Worm (Caenorhabditis elegans): ENCODE data around the gene trcs-2.

trcs-2 gene

ce11 chrII:8721955-8722524, at the start of gene trcs-2:
Gene trcs-2, plus strand, starts transcription at chrII:8722474.
- TF ChIP-seq T22C8.4 (GFP tag; IDR thresholded peaks at IDR 0.05) (no peak), cog-1 (tag; optimal IDR thresholded peaks at IDR 0.05) (no peak), flt-1 (GFP tag; IDR thresholded peaks at IDR 0.05) (no peak), med-1 (GFP tag; optimal IDR thresholded peaks at IDR 0.05; ENCODE audit: insufficient read depth) (no peak), ztf-29 (GFP tag; IDR thresholded peaks at IDR 0.05) (no peak), tab-1 (GFP tag; IDR thresholded peaks at IDR 0.05) (no peak), klf-2 (GFP tag; conservative IDR thresholded peaks at IDR 0.05) (no peak), ref-1 (GFP tag; conservative IDR thresholded peaks at IDR 0.05) (no peak), ztf-23 (GFP tag; IDR thresholded peaks at IDR 0.05) (no peak)

ce11 chrII:8675369-8675768, 46.9 kb upstream of the trcs-2 start:
- TF ChIP-seq ztf-23 (GFP tag; IDR thresholded peaks at IDR 0.05) = no peak
- no peak for TF ChIP-seq tab-1 (GFP tag; IDR thresholded peaks at IDR 0.05)

ce11 chrII:8679799-8680198, 42.5 kb upstream of the trcs-2 start:
- TF ChIP-seq cog-1 (tag; optimal IDR thresholded peaks at IDR 0.05) (no peak), med-1 (GFP tag; optimal IDR thresholded peaks at IDR 0.05; ENCODE audit: insufficient read depth) (no peak), ztf-23 (GFP tag; IDR thresholded peaks at IDR 0.05) (no peak), flt-1 (GFP tag; IDR thresholded peaks at IDR 0.05) (no peak), ztf-29 (GFP tag; IDR thresholded peaks at IDR 0.05) (no peak), ref-1 (GFP tag; conservative IDR thresholded peaks at IDR 0.05) (no peak), tab-1 (GFP tag; IDR thresholded peaks at IDR 0.05) (no peak), klf-2 (GFP tag; conservative IDR thresholded peaks at IDR 0.05) (no peak), T22C8.4 (GFP tag; IDR thresholded peaks at IDR 0.05) (no peak)

- TF ChIP-seq cog-1 (tag; optimal IDR thresholded peaks at IDR 0.05) = no peak
- TF ChIP-seq tab-1 (GFP tag; IDR thresholded peaks at IDR 0.05) = no peak
- no peak for TF ChIP-seq ztf-23 (GFP tag; IDR thresholded peaks at IDR 0.05)
- TF ChIP-seq med-1 (GFP tag; optimal IDR thresholded peaks at IDR 0.05; ENCODE audit: insufficient read depth) = no peak
- no peak for TF ChIP-seq T22C8.4 (GFP tag; IDR thresholded peaks at IDR 0.05)
- no peak for TF ChIP-seq flt-1 (GFP tag; IDR thresholded peaks at IDR 0.05)
- TF ChIP-seq ref-1 (GFP tag; conservative IDR thresholded peaks at IDR 0.05) = no peak
- TF ChIP-seq klf-2 (GFP tag; conservative IDR thresholded peaks at IDR 0.05) = no peak
- TF ChIP-seq ztf-29 (GFP tag; IDR thresholded peaks at IDR 0.05) = no peak
Measured at ce11 chrII:8683933-8684332, 38.3 kb upstream of the trcs-2 start.

ce11 chrII:8684824-8685223, 37.5 kb upstream of the trcs-2 start, which contains the start of gene hgap-2:
Gene hgap-2, minus strand, starts transcription at chrII:8684924.
- TF ChIP-seq tab-1 (GFP tag; IDR thresholded peaks at IDR 0.05) (no peak), flt-1 (GFP tag; IDR thresholded peaks at IDR 0.05) (no peak), ref-1 (GFP tag; conservative IDR thresholded peaks at IDR 0.05) (no peak), cog-1 (tag; optimal IDR thresholded peaks at IDR 0.05) (no peak), ztf-23 (GFP tag; IDR thresholded peaks at IDR 0.05) (no peak), klf-2 (GFP tag; conservative IDR thresholded peaks at IDR 0.05) (no peak), ztf-29 (GFP tag; IDR thresholded peaks at IDR 0.05) (no peak), T22C8.4 (GFP tag; IDR thresholded peaks at IDR 0.05) (no peak), med-1 (GFP tag; optimal IDR thresholded peaks at IDR 0.05; ENCODE audit: insufficient read depth) (no peak)

- TF ChIP-seq T22C8.4 (GFP tag; IDR thresholded peaks at IDR 0.05) = no peak
Measured at ce11 chrII:8685623-8686022, 36.7 kb upstream of the trcs-2 start, which contains the start of gene C34C6.9. Gene C34C6.9, plus strand, starts transcription at chrII:8685923.

- TF ChIP-seq ref-1 (GFP tag; conservative IDR thresholded peaks at IDR 0.05) = no peak
Measured at ce11 chrII:8691344-8691960, 30.8 kb upstream of the trcs-2 start, which contains the start of gene C34C6.3. Gene C34C6.3, plus strand, starts transcription at chrII:8691910.

- TF ChIP-seq tab-1 (GFP tag; IDR thresholded peaks at IDR 0.05) (no peak), cog-1 (tag; optimal IDR thresholded peaks at IDR 0.05) (no peak), ref-1 (GFP tag; conservative IDR thresholded peaks at IDR 0.05) (no peak), T22C8.4 (GFP tag; IDR thresholded peaks at IDR 0.05) (no peak), ztf-23 (GFP tag; IDR thresholded peaks at IDR 0.05) (no peak), med-1 (GFP tag; optimal IDR thresholded peaks at IDR 0.05; ENCODE audit: insufficient read depth) (no peak), flt-1 (GFP tag; IDR thresholded peaks at IDR 0.05) (no peak), ztf-29 (GFP tag; IDR thresholded peaks at IDR 0.05) (no peak), klf-2 (GFP tag; conservative IDR thresholded peaks at IDR 0.05) (no peak)
Measured at ce11 chrII:8695783-8696182, 26.5 kb upstream of the trcs-2 start, which contains the start of gene C34C6.10. Gene C34C6.10, minus strand, starts transcription at chrII:8695883.

- TF ChIP-seq ztf-23 (GFP tag; IDR thresholded peaks at IDR 0.05) = no peak
- TF ChIP-seq cog-1 (tag; optimal IDR thresholded peaks at IDR 0.05) = no peak
- TF ChIP-seq flt-1 (GFP tag; IDR thresholded peaks at IDR 0.05) = no peak
- no peak for TF ChIP-seq ref-1 (GFP tag; conservative IDR thresholded peaks at IDR 0.05)
- no peak for TF ChIP-seq T22C8.4 (GFP tag; IDR thresholded peaks at IDR 0.05)
- TF ChIP-seq klf-2 (GFP tag; conservative IDR thresholded peaks at IDR 0.05) = no peak
- no peak for TF ChIP-seq tab-1 (GFP tag; IDR thresholded peaks at IDR 0.05)
- no peak for TF ChIP-seq med-1 (GFP tag; optimal IDR thresholded peaks at IDR 0.05; ENCODE audit: insufficient read depth)
- no peak for TF ChIP-seq ztf-29 (GFP tag; IDR thresholded peaks at IDR 0.05)
Measured at ce11 chrII:8698828-8699227, 23.4 kb upstream of the trcs-2 start, which contains the start of gene chdh-1. Gene chdh-1, minus strand, starts transcription at chrII:8698928.

ce11 chrII:8701059-8701458, 21.2 kb upstream of the trcs-2 start:
- TF ChIP-seq klf-2 (GFP tag; conservative IDR thresholded peaks at IDR 0.05) (no peak), ref-1 (GFP tag; conservative IDR thresholded peaks at IDR 0.05) (no peak), ztf-23 (GFP tag; IDR thresholded peaks at IDR 0.05) (no peak), ztf-29 (GFP tag; IDR thresholded peaks at IDR 0.05) (no peak), cog-1 (tag; optimal IDR thresholded peaks at IDR 0.05) (no peak), flt-1 (GFP tag; IDR thresholded peaks at IDR 0.05) (no peak), med-1 (GFP tag; optimal IDR thresholded peaks at IDR 0.05; ENCODE audit: insufficient read depth) (no peak), tab-1 (GFP tag; IDR thresholded peaks at IDR 0.05) (no peak), T22C8.4 (GFP tag; IDR thresholded peaks at IDR 0.05) (no peak)

Data from whole organism, midembryonic.